Worm (Caenorhabditis elegans): ENCODE measurements around the gene T24D8.6.

Gene T24D8.6

DNA sequence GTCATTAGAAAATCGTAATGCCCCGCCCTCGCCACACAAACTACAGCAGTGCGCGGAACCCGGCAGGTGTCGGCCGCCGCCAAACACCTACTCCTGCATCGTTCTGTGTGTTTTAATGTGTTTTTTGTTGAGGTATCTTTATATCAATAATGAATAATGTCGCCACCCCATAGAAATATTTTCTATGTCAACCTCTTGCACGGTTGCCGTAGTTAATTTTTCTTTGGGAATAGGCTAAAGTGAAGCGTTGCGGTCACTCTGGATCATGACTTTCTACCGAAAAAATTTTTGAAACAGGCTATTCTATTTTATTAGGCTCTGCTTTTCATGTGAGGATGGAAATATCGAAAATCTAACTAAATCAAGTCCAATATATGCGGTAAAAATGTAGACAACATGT, 36.9 kb downstream of the T24D8.6 start (continued):
- TF ChIP-seq lin-11 (tag; optimal IDR thresholded peaks at IDR 0.05) = no peak
- peak; percentile 97 for TF ChIP-seq snpc-4 (tag; optimal IDR thresholded peaks at IDR 0.05)
- peak; percentile 11 for TF ChIP-seq fos-1 (tag; optimal IDR thresholded peaks at IDR 0.05)
- no peak for TF ChIP-seq lin-39 (tag; optimal IDR thresholded peaks at IDR 0.05)
- TF ChIP-seq ceh-16 (tag; optimal IDR thresholded peaks at IDR 0.05) = no peak
- peak; percentile 13 for TF ChIP-seq lin-13 (GFP tag; optimal IDR thresholded peaks at IDR 0.05)
- no peak for TF ChIP-seq peb-1 (tag; optimal IDR thresholded peaks at IDR 0.05)
- no peak for TF ChIP-seq egl-27 (tag; optimal IDR thresholded peaks at IDR 0.05)

DNA sequence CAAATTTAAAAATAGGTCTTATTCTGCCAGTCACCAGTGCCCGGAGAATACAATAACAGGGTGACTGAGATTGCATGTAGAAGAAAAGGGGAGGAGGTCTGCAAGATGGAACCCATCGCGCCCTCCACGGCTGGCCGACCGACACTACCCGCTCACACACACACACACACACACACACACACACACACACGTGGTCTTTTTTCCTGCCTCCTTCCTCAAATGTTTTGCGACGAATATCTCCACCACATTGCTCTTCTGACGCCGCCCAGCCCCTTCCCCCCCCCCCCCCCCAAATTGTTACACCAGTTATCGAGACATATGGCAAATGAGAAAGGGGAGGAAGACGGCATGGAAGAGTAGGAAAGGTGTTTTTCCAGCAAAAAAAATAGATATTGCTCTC, 44.0 kb downstream of the T24D8.6 start:
- TF ChIP-seq sma-9 (GFP tag; optimal IDR thresholded peaks at IDR 0.05) = peak; percentile 38
- TF ChIP-seq sma-9 (tag; optimal IDR thresholded peaks at IDR 0.05) = no peak
- no peak for TF ChIP-seq dmd-4 (tag; optimal IDR thresholded peaks at IDR 0.05)
- no peak for TF ChIP-seq C34F6.9 (tag; optimal IDR thresholded peaks at IDR 0.05)
- TF ChIP-seq nhr-129 (tag; optimal IDR thresholded peaks at IDR 0.05) = peak; percentile 18

DNA sequence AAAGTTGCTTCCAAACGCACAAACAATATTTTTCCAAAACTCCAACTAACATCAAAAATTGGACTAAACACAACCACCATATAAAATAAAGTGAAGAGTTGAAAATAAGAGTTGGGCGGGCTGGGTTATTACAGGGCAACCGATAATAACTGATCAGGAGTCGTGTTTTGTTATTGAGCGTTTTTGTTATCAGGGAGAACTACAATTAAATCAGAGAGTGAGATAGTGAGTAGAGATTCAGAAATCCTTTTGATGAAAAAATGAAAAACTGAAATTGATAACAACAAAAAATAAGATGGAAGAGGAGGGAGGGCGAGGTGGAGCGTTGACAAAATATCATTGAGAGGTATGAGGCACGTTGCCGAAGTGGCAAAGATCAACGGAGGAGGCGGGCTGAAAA, 45.3 kb downstream of the T24D8.6 start:
- TF ChIP-seq sma-9 (GFP tag; optimal IDR thresholded peaks at IDR 0.05) (no peak), sma-9 (tag; optimal IDR thresholded peaks at IDR 0.05) (no peak), F13H6.1 (tag; optimal IDR thresholded peaks at IDR 0.05) (no peak), unc-62 (GFP tag; optimal IDR thresholded peaks at IDR 0.05) (no peak), gmeb-1 (tag; optimal IDR thresholded peaks at IDR 0.05) (no peak), aly-2 (tag; optimal IDR thresholded peaks at IDR 0.05) (no peak), nhr-129 (tag; optimal IDR thresholded peaks at IDR 0.05) (no peak), alr-1 (tag; optimal IDR thresholded peaks at IDR 0.05) (no peak), unc-39 (tag; optimal IDR thresholded peaks at IDR 0.05) (no peak), unc-55 (GFP tag; optimal IDR thresholded peaks at IDR 0.05) (no peak), ceh-82 (tag; optimal IDR thresholded peaks at IDR 0.05) (no peak), nhr-10 (tag; optimal IDR thresholded peaks at IDR 0.05) (no peak), ama-1 (optimal IDR thresholded peaks at IDR 0.05) (no peak), lin-11 (tag; optimal IDR thresholded peaks at IDR 0.05) (no peak), sem-4 (tag; optimal IDR thresholded peaks at IDR 0.05) (no peak), lin-39 (tag; optimal IDR thresholded peaks at IDR 0.05) (no peak), R02D3.7 (tag; optimal IDR thresholded peaks at IDR 0.05) (no peak), nhr-23 (tag; optimal IDR thresholded peaks at IDR 0.05) (no peak)

DNA sequence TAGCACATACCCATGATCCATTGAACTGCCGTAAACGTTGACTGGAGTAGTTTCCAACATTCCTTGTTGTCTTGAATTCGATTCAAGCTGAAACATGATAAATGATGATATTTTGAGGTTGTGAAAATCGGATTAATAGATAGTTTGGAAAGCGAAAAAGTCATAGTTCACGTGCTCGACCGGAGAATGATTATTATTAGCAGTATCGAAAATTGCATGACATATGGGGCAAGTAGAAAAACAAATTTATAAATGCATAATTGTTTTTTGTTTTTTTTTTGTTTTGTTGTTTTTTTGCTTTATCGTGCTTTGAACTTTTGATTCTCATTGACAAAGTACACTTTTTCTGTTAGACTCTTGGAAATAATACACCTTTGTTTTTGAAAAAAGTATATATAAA, 46.6 kb downstream of the T24D8.6 start, which contains the start of gene aakg-4:
Gene aakg-4, minus strand, starts transcription at position 101 of the 400 bp plus-strand sequence.
- TF ChIP-seq gmeb-1 (tag; optimal IDR thresholded peaks at IDR 0.05) (no peak), ama-1 (optimal IDR thresholded peaks at IDR 0.05) (no peak), lin-13 (GFP tag; optimal IDR thresholded peaks at IDR 0.05) (no peak), F13H6.1 (tag; optimal IDR thresholded peaks at IDR 0.05) (no peak), R02D3.7 (tag; optimal IDR thresholded peaks at IDR 0.05) (no peak), nhr-21 (tag; optimal IDR thresholded peaks at IDR 0.05) (no peak), unc-39 (tag; optimal IDR thresholded peaks at IDR 0.05) (no peak), lin-11 (tag; optimal IDR thresholded peaks at IDR 0.05) (no peak), unc-62 (GFP tag; optimal IDR thresholded peaks at IDR 0.05) (no peak), nhr-12 (tag; optimal IDR thresholded peaks at IDR 0.05) (no peak), ztf-1 (GFP tag; conservative IDR thresholded peaks at IDR 0.05) (no peak), ceh-82 (tag; optimal IDR thresholded peaks at IDR 0.05) (no peak)

DNA sequence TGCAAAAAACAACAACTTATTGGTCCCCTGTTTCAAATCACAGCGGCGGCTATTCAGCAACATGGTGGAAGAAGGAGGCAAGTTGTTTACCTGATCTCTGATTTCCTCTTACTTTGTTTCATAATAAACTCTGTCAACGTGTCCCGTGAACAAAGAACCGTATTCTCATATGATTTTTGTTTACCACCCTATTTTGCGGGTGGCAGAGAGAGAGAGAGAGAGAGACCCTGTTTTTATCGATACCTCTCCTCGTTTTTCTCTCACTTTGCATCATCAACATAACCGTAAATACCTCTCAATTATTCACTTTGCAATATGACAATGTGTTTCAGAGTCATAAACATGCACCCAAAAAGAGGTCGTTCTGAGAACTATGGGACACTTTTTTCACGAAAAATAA, 48.3 kb downstream of the T24D8.6 start:
- no peak for TF ChIP-seq ama-1 (optimal IDR thresholded peaks at IDR 0.05)
- TF ChIP-seq ztf-11 (tag; optimal IDR thresholded peaks at IDR 0.05) = no peak
- peak; percentile 34 for TF ChIP-seq crh-2 (tag; optimal IDR thresholded peaks at IDR 0.05)
- no peak for TF ChIP-seq nhr-77 (tag; optimal IDR thresholded peaks at IDR 0.05)
- TF ChIP-seq elt-3 (tag; optimal IDR thresholded peaks at IDR 0.05) = no peak
- no peak for TF ChIP-seq zag-1 (tag; optimal IDR thresholded peaks at IDR 0.05)
- TF ChIP-seq lin-11 (tag; optimal IDR thresholded peaks at IDR 0.05) = no peak
- TF ChIP-seq alr-1 (tag; optimal IDR thresholded peaks at IDR 0.05) = no peak
- TF ChIP-seq lin-13 (GFP tag; optimal IDR thresholded peaks at IDR 0.05) = no peak
- no peak for TF ChIP-seq ztf-4 (tag; optimal IDR thresholded peaks at IDR 0.05)
- peak; percentile 14 for TF ChIP-seq sma-3 (GFP tag; optimal IDR thresholded peaks at IDR 0.05)
- no peak for TF ChIP-seq mab-5 (tag; optimal IDR thresholded peaks at IDR 0.05)
- TF ChIP-seq blmp-1 (tag; optimal IDR thresholded peaks at IDR 0.05; ENCODE audit: insufficient read depth) = no peak
- TF ChIP-seq nhr-10 (tag; optimal IDR thresholded peaks at IDR 0.05) = no peak
- TF ChIP-seq F13H6.1 (tag; optimal IDR thresholded peaks at IDR 0.05) = peak; percentile 8
- no peak for TF ChIP-seq nhr-25 (tag; optimal IDR thresholded peaks at IDR 0.05)
- peak; percentile 86 for TF ChIP-seq nhr-129 (tag; optimal IDR thresholded peaks at IDR 0.05)
- no peak for TF ChIP-seq nhr-237 (tag; optimal IDR thresholded peaks at IDR 0.05)
- no peak for TF ChIP-seq ztf-1 (GFP tag; conservative IDR thresholded peaks at IDR 0.05)
- no peak for TF ChIP-seq skn-1 (tag; optimal IDR thresholded peaks at IDR 0.05)
- peak; percentile 10 for TF ChIP-seq gmeb-1 (tag; optimal IDR thresholded peaks at IDR 0.05)
- no peak for TF ChIP-seq mdl-1 (tag; optimal IDR thresholded peaks at IDR 0.05)
- no peak for TF ChIP-seq ZK546.5 (tag; optimal IDR thresholded peaks at IDR 0.05)
